Worm (Caenorhabditis elegans) whole organism, young adult: ENCODE measurements around the gene F38A1.15.

Experiments used
- F10E7.11 ChIP-seq: sonication (generic microtip); optimal IDR thresholded peaks from 2 replicates; lab custom pipeline; 2017; ENCODE audit warnings: mild to moderate bottlenecking, missing genetic modification characterization, moderate library complexity, missing compliant biosample characterization
- F22D6.2 ChIP-seq: sonication (generic microtip); optimal IDR thresholded peaks from 2 replicates; lab custom pipeline; 2016; ENCODE audit warnings: mild to moderate bottlenecking, missing genetic modification characterization, missing compliant biosample characterization
- F57A8.1 ChIP-seq: fragments of 200-800 bp; sonication (Bioruptor generic); optimal IDR thresholded peaks from 2 replicates; lab custom pipeline; 2018; ENCODE audit warnings: mild to moderate bottlenecking, missing genetic modification characterization, moderate library complexity, missing compliant biosample characterization
- F57C9.4 ChIP-seq: sonication (generic microtip); optimal IDR thresholded peaks from 2 replicates; lab custom pipeline; 2017; ENCODE audit warnings: mild to moderate bottlenecking, missing genetic modification characterization, missing compliant biosample characterization
- K11D2.4 ChIP-seq: fragments of 200-800 bp; sonication (Bioruptor generic); IDR thresholded peaks from 2 replicates; pipeline ENCODE4 v1.3.6; 2022; ENCODE audit warnings: missing genetic modification reagents, missing genetic modification characterization, missing compliant biosample characterization
- K12H6.12 ChIP-seq: fragments of 200-800 bp; sonication (Bioruptor generic); optimal IDR thresholded peaks from 2 replicates; lab custom pipeline; 2018; ENCODE audit warnings: mild to moderate bottlenecking, missing genetic modification characterization, missing compliant biosample characterization
- T07F8.4 ChIP-seq: sonication (generic microtip); optimal IDR thresholded peaks from 2 replicates; lab custom pipeline; 2016; ENCODE audit warnings: mild to moderate bottlenecking, missing genetic modification characterization, moderate library complexity, missing compliant biosample characterization
- Y53F4B.3 ChIP-seq: fragments of 200-800 bp; sonication (Bioruptor generic); IDR thresholded peaks from 2 replicates; pipeline ENCODE4 v1.3.6; 2022; ENCODE audit warnings: missing genetic modification reagents, missing genetic modification characterization, missing compliant biosample characterization
- Y67H2A.10 ChIP-seq: fragments of 200-800 bp; sonication (Bioruptor generic); conservative IDR thresholded peaks from 2 replicates; pipeline ENCODE4 v1.3.6; 2022; ENCODE audit warnings: missing genetic modification reagents, missing genetic modification characterization, missing compliant biosample characterization
- Y95B8A.8 ChIP-seq: fragments of 200-800 bp; sonication (Bioruptor generic); IDR thresholded peaks from 2 replicates; pipeline ENCODE4 v1.3.6; 2022; ENCODE audit warnings: missing genetic modification reagents, missing genetic modification characterization, missing compliant biosample characterization
- bed-1 ChIP-seq: fragments of 200-800 bp; sonication (Bioruptor generic); IDR thresholded peaks from 2 replicates; pipeline ENCODE4 v1.3.6; 2022; ENCODE audit warnings: missing genetic modification reagents, missing genetic modification characterization, missing compliant biosample characterization
- cebp-1 ChIP-seq, 2 experiments: fragments of 200-800 bp in 1 of 2; sonication (Bioruptor generic) in 1 of 2; sonication (generic microtip) in 1 of 2; IDR thresholded peaks in 1 of 2; optimal IDR thresholded peaks in 1 of 2; 2 replicates each; pipeline versions ENCODE4 v1.3.6 to Lab custom; 2017 to 2022; ENCODE audit warnings: missing compliant biosample characterization in 2 of 2, missing genetic modification characterization in 2 of 2, mild to moderate bottlenecking in 1 of 2, missing genetic modification reagents in 1 of 2, moderate library complexity in 1 of 2
- ceh-58 ChIP-seq: fragments of 200-800 bp; sonication (Bioruptor generic); IDR thresholded peaks from 2 replicates; pipeline ENCODE4 v1.3.6; 2022; ENCODE audit warnings: missing genetic modification characterization, missing compliant biosample characterization
- dpff-1 ChIP-seq: sonication (generic microtip); optimal IDR thresholded peaks from 2 replicates; lab custom pipeline; 2017; ENCODE audit warnings: mild to moderate bottlenecking, missing genetic modification characterization, missing compliant biosample characterization
- efl-1 ChIP-seq: fragments of 150-350 bp; optimal IDR thresholded peaks from 2 replicates; lab custom pipeline; 2014; ENCODE audit warnings: missing biosample characterization, missing genetic modification reagents, missing genetic modification characterization
- egrh-3 ChIP-seq: fragments of 200-800 bp; sonication (Bioruptor generic); IDR thresholded peaks from 2 replicates; pipeline ENCODE4 v1.3.6; 2022; ENCODE audit warnings: missing genetic modification reagents, missing genetic modification characterization, missing compliant biosample characterization
- ekl-4 ChIP-seq: fragments of 200-800 bp; sonication (Bioruptor generic); IDR thresholded peaks from 2 replicates; pipeline ENCODE4 v1.3.6; 2022; ENCODE audit warnings: missing genetic modification reagents, missing genetic modification characterization, missing compliant biosample characterization
- fkh-3 ChIP-seq: sonication (generic microtip); optimal IDR thresholded peaks from 2 replicates; lab custom pipeline; 2016; ENCODE audit warnings: mild to moderate bottlenecking, missing genetic modification characterization, missing compliant biosample characterization
- hmg-1.2 ChIP-seq: fragments of 200-800 bp; sonication (Bioruptor generic); IDR thresholded peaks from 2 replicates; pipeline ENCODE4 v1.3.6; 2022; ENCODE audit warnings: missing genetic modification reagents, missing genetic modification characterization, missing compliant biosample characterization
- hrde-1 ChIP-seq: sonication (generic microtip); optimal IDR thresholded peaks from 2 replicates; lab custom pipeline; 2016; ENCODE audit warnings: missing genetic modification characterization, mild to moderate bottlenecking, missing compliant biosample characterization, moderate library complexity, missing genotype, missing genetic modification reagents, borderline replicate concordance
- lin-26 ChIP-seq: fragments of 200-800 bp; sonication (Bioruptor generic); IDR thresholded peaks from 2 replicates; pipeline ENCODE4 v1.3.6; 2022; ENCODE audit warnings: missing genetic modification reagents, missing genetic modification characterization, missing compliant biosample characterization
- lin-35 ChIP-seq, 3 experiments: fragments of 150-350 bp in 2 of 3; sonication (generic microtip) in 1 of 3; optimal IDR thresholded peaks; 2 replicates each; lab custom pipeline; 2014 to 2018; ENCODE audit warnings: missing biosample characterization in 3 of 3, missing genetic modification characterization in 3 of 3, missing genetic modification reagents in 3 of 3
- lsl-1 ChIP-seq: fragments of 200-800 bp; sonication (Bioruptor generic); optimal IDR thresholded peaks from 2 replicates; lab custom pipeline; 2018; ENCODE audit warnings: mild to moderate bottlenecking, missing genetic modification characterization, moderate library complexity, missing compliant biosample characterization
- mcd-1 ChIP-seq: fragments of 200-800 bp; sonication (Bioruptor generic); IDR thresholded peaks from 2 replicates; pipeline ENCODE4 v1.3.6; 2022; ENCODE audit warnings: missing genetic modification reagents, missing genetic modification characterization, missing compliant biosample characterization
- mel-28 ChIP-seq: sonication (generic microtip); optimal IDR thresholded peaks from 2 replicates; lab custom pipeline; 2016; ENCODE audit warnings: borderline replicate concordance, mild to moderate bottlenecking, missing genetic modification characterization, missing compliant biosample characterization
- nfyb-1 ChIP-seq: fragments of 200-800 bp; sonication (Bioruptor generic); IDR thresholded peaks from 2 replicates; pipeline ENCODE4 v1.3.6; 2022; ENCODE audit warnings: missing genetic modification reagents, missing genetic modification characterization, missing compliant biosample characterization
- nhr-179 ChIP-seq: sonication (generic microtip); optimal IDR thresholded peaks from 2 replicates; lab custom pipeline; 2016; ENCODE audit warnings: mild to moderate bottlenecking, missing genetic modification characterization, missing compliant biosample characterization
- nhr-80 ChIP-seq: sonication (generic microtip); optimal IDR thresholded peaks from 2 replicates; lab custom pipeline; 2016; ENCODE audit warnings: missing genetic modification characterization, missing compliant biosample characterization
- nhr-90 ChIP-seq: sonication (generic microtip); optimal IDR thresholded peaks from 2 replicates; lab custom pipeline; 2016; ENCODE audit warnings: missing genotype, mild to moderate bottlenecking, missing genetic modification characterization, missing compliant biosample characterization
- pbrm-1 ChIP-seq: fragments of 200-800 bp; sonication (Bioruptor generic); IDR thresholded peaks from 2 replicates; pipeline ENCODE4 v1.3.6; 2022; ENCODE audit warnings: missing genetic modification reagents, missing genetic modification characterization, missing compliant biosample characterization
- pha-4 ChIP-seq: fragments of 150-350 bp; sonication (generic microtip); optimal IDR thresholded peaks from 2 replicates; lab custom pipeline; 2014; ENCODE audit warnings: missing biosample characterization, missing genetic modification reagents, missing genetic modification characterization
- repo-1 ChIP-seq: sonication (generic microtip); optimal IDR thresholded peaks from 2 replicates; lab custom pipeline; 2017; ENCODE audit warnings: mild to moderate bottlenecking, missing genetic modification characterization, missing compliant biosample characterization
- snpc-1.1 ChIP-seq: sonication (generic microtip); optimal IDR thresholded peaks from 2 replicates; lab custom pipeline; 2017; ENCODE audit warnings: missing genetic modification characterization, mild to moderate bottlenecking, missing compliant biosample characterization, antibody characterized with exemption, moderate library complexity, missing genotype, missing genetic modification reagents; ENCODE audit not compliant: insufficient read depth
- snpc-4 ChIP-seq, 5 experiments: fragments of 150-350 bp in 1 of 5; sonication (generic microtip) in 4 of 5; optimal IDR thresholded peaks; 2 replicates each; lab custom pipeline; 2014 to 2018; ENCODE audit warnings: missing genetic modification characterization in 5 of 5, missing biosample characterization in 3 of 5, antibody characterized with exemption in 2 of 5, mild to moderate bottlenecking in 2 of 5, missing compliant biosample characterization in 2 of 5, missing genotype in 2 of 5, moderate library complexity in 2 of 5, missing genetic modification reagents in 1 of 5
- somi-1 ChIP-seq: fragments of 200-800 bp; sonication (Bioruptor generic); optimal IDR thresholded peaks from 2 replicates; lab custom pipeline; 2018; ENCODE audit warnings: mild to moderate bottlenecking, missing genetic modification characterization, missing compliant biosample characterization
- tlf-1 ChIP-seq: fragments of 200-800 bp; sonication (Bioruptor generic); optimal IDR thresholded peaks from 2 replicates; lab custom pipeline; 2018; ENCODE audit warnings: mild to moderate bottlenecking, missing genetic modification characterization, missing compliant biosample characterization
- xnd-1 ChIP-seq: sonication (generic microtip); optimal IDR thresholded peaks from 2 replicates; lab custom pipeline; 2016; ENCODE audit warnings: missing genotype, missing genetic modification reagents, missing genetic modification characterization, missing compliant biosample characterization
- zim-3 ChIP-seq: sonication (generic microtip); optimal IDR thresholded peaks from 2 replicates; lab custom pipeline; 2017; ENCODE audit warnings: mild to moderate bottlenecking, missing genetic modification characterization, moderate library complexity, missing compliant biosample characterization
- ztf-22 ChIP-seq: fragments of 200-800 bp; sonication (Bioruptor generic); optimal IDR thresholded peaks from 2 replicates; lab custom pipeline; 2018; ENCODE audit warnings: mild to moderate bottlenecking, missing genetic modification characterization, moderate library complexity, missing compliant biosample characterization
- ztf-25 ChIP-seq: fragments of 200-800 bp; sonication (Bioruptor generic); IDR thresholded peaks from 2 replicates; pipeline ENCODE4 v1.3.6; 2022; ENCODE audit warnings: missing genetic modification reagents, missing genetic modification characterization, missing compliant biosample characterization
- ztf-26 ChIP-seq: sonication (generic microtip); optimal IDR thresholded peaks from 2 replicates; lab custom pipeline; 2017; ENCODE audit warnings: missing genetic modification characterization, missing compliant biosample characterization

The F38A1.15 gene

DNA sequence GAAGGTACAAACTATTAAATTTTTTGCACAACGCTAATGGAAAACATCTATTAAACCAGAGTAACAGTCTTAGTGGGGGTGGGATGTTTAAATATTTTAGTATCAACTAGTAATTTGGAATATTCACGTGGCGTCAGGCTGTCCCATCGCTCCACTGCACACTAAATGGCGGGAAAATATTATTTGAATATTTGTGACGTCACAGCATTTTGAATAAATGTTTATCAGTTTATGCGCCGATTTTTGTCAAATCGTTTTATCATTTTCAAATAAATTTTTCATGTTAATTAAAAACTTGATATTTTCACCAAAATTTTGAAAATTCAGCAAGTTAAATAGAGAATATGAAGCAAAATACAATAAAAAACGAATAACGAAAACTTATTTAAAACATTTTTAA lies at the start of gene F38A1.15:
Gene F38A1.15 (minus strand): TSS at position 101 of the 400 bp plus-strand sequence.
- TF ChIP-seq hrde-1 (tag; lab: Kevin White, UChicago): no peak
- TF ChIP-seq egrh-3 (GFP tag; lab: Robert Waterston, UW): no peak
- no peak for TF ChIP-seq snpc-4 (GFP tag; optimal IDR thresholded peaks at IDR 0.05; lab: Kevin White, UChicago)
- TF ChIP-seq snpc-4 (tag; optimal IDR thresholded peaks at IDR 0.05; lab: Kevin White, UChicago): no peak
- TF ChIP-seq nhr-179 (tag; lab: Kevin White, UChicago): no peak
- TF ChIP-seq K11D2.4 (GFP tag; lab: Robert Waterston, UW): no peak
- TF ChIP-seq Y53F4B.3 (GFP tag; lab: Robert Waterston, UW): no peak
- no peak for TF ChIP-seq cebp-1 (GFP tag; IDR thresholded peaks at IDR 0.05; lab: Robert Waterston, UW)
- no peak for TF ChIP-seq cebp-1 (tag; optimal IDR thresholded peaks at IDR 0.05; lab: Kevin White, UChicago)
- TF ChIP-seq Y95B8A.8: no peak
- no peak for TF ChIP-seq lin-35 (GFP tag; optimal IDR thresholded peaks at IDR 0.05; lab: Kevin White, UChicago)
- no peak for TF ChIP-seq mel-28 (tag; lab: Kevin White, UChicago)
- no peak for TF ChIP-seq nhr-90 (tag; lab: Kevin White, UChicago)
- TF ChIP-seq, all 124 proteins: peak for 0

DNA sequence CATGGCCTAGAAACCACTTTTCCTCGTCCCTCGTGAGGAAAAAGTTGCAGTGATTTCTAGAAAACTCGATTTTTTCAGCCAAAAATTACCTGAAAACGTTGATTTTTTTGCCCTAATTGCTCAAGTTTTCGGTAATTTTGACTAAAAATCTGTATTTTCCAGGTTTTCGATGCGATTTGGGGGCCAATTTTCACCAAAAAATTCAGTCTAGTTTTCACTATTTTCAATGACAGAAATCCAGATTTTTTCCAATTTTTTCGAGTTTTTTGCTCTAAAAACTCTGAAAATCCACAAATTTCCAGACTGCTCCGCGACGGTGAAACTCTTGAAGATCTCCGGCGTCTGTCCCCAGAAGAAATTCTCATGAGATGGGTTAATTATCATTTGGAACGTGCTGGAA lies 46.1 kb upstream of the F38A1.15 start, which contains the start of gene plst-1:
Gene plst-1 (plus strand): TSS at position 301 of the 400 bp plus-strand sequence.
- TF ChIP-seq F57C9.4 (tag; lab: Kevin White, UChicago) (no peak), ztf-22 (GFP tag; lab: Kevin White, UChicago) (no peak), mcd-1 (GFP tag; lab: Robert Waterston, UW) (no peak), ztf-26 (no peak), fkh-3 (no peak), F22D6.2 (tag; lab: Kevin White, UChicago) (no peak), bed-1 (GFP tag; lab: Robert Waterston, UW) (no peak), repo-1 (tag; lab: Kevin White, UChicago) (no peak), K12H6.12 (no peak), dpff-1 (tag; lab: Kevin White, UChicago) (no peak), mel-28 (tag; lab: Kevin White, UChicago) (no peak), lin-26 (GFP tag; lab: Robert Waterston, UW) (no peak), somi-1 (no peak), ceh-58 (GFP tag; lab: Robert Waterston, UW) (no peak), zim-3 (tag; lab: Kevin White, UChicago) (no peak), nhr-90 (tag; lab: Kevin White, UChicago) (no peak), nfyb-1 (GFP tag; lab: Robert Waterston, UW) (no peak), Y95B8A.8 (no peak)

DNA sequence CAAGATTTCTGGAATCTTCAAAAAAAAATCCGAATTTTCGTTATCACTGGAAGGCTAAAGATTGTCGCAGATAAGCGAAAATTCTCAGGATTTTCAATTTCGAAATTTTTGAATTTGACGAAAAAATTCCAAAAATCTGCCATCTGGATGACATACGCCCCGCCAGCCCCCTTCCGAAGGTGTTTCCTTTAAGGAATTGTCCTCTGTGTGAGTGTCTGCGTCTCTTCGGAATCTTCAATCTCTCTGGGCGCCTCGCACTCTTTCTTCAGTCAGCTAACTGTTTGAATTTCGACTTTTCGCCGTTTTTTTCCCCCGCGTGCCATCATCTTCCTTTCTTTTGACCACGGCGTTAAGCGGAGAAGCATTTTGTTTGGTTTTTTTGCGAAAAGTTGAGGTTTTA lies 43.4 kb upstream of the F38A1.15 start:
- TF ChIP-seq hmg-1.2 (GFP tag; lab: Robert Waterston, UW) (peak; percentile 70; the same call in 1 of the 2 replicates), efl-1 (GFP tag; lab: Kevin White, UChicago) (no peak)

DNA sequence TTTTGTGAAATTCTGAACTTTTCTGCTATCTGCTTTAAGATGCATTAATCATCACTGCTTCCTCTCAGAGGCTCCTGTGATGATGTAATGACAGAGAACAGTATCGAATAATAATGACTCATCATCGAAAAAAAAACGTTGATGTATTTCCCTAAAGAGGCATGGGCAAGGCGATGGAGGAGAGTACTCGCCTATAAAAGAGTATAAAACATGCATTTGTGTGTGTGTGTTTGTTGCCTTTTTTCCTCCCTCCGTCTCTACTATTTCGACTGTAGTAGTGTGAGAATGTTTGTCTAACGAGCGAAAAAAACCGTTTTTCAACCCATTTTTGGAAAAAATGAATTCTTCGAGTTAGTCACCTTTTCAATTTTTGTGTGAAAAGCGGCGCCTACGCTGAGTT lies 41.7 kb upstream of the F38A1.15 start:
- TF ChIP-seq nhr-80: peak; percentile 23
- TF ChIP-seq xnd-1: no peak

DNA sequence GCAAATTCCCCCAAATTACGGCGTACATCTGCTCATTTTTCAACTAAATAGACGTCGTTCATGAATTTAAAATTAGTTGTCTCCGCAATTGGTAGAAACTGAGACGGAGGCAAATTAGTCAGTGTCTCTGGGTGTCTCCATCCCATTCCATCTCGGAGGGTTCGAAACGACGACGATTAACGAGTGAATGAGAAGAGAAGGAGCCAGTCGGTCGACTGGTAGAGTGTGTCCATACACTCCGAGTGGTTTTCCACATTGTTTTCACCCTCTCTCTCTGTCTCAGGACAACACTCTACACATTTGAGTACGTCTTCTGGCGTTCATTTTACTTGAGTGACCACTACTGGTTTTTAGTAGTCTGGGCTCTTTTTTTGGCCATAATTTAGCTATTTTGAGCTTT lies 35.8 kb upstream of the F38A1.15 start:
- TF ChIP-seq F57A8.1: no peak
- no peak for TF ChIP-seq pha-4 (tag; lab: Kevin White, UChicago)
- no peak for TF ChIP-seq lsl-1
- no peak for TF ChIP-seq tlf-1 (GFP tag; lab: Kevin White, UChicago)
- no peak for TF ChIP-seq T07F8.4
- no peak for TF ChIP-seq snpc-1.1
- no peak for TF ChIP-seq pbrm-1
- no peak for TF ChIP-seq F10E7.11 (tag; lab: Kevin White, UChicago)
- TF ChIP-seq K11D2.4 (GFP tag; lab: Robert Waterston, UW): no peak
- TF ChIP-seq Y67H2A.10 (GFP tag; lab: Robert Waterston, UW): no peak
- TF ChIP-seq cebp-1 (GFP tag; IDR thresholded peaks at IDR 0.05; lab: Robert Waterston, UW): no peak
- no peak for TF ChIP-seq cebp-1 (tag; optimal IDR thresholded peaks at IDR 0.05; lab: Kevin White, UChicago)
- TF ChIP-seq ekl-4 (GFP tag; lab: Robert Waterston, UW): no peak
- TF ChIP-seq nhr-179 (tag; lab: Kevin White, UChicago): no peak
- TF ChIP-seq nfyb-1 (GFP tag; lab: Robert Waterston, UW): no peak
- no peak for TF ChIP-seq ztf-25
